In the genomic region with DNA sequence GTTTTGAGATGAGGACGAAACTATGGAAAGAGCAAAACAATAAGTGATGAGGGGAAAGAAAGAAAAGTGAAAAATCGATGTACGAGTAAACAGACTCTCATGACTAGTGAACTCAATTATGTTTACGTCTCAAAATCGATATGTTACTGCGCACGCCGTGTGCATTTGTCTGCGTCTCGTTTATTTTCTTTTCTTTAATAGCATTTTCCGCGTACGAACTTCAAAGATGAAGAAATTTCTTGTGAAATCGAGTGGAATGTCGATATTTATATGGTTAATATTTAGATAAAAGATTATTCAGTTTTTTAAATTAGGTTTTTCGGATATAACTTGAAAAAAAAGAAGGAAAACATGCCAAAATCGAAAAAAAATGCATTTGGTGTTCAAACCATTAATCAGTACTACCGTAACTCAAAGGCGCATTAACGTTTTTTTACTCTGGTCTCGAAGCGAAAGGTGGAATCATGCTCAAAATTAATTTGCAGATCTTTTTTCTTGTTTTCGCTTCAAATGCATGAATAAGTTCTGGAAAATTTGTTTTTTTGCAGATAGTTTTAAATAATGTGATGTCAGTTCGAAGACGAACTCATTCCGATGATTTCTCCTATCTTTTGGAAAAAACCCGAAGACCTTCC, we compare ENCODE assay signal across 6 worm cellular contexts.
TF ChIP-seq lines count a peak whose summit lies in the region.

TSS of gene fic-1 (plus strand) at position 549 of the 635 bp plus-strand sequence.

TF ChIP-seq in whole organism, L1 larva, 84 proteins besides CTCF, POLR2A, EP300 and RAD21 (continued from another document and continues in another):
- TF ChIP-seq lin-39 (tag; optimal IDR thresholded peaks at IDR 0.05; lab: Kevin White, UChicago) = no peak
- peak; percentile 14 for TF ChIP-seq lin-13 (GFP tag; optimal IDR thresholded peaks at IDR 0.05; lab: Kevin White, UChicago)
- TF ChIP-seq mdl-1 (tag; optimal IDR thresholded peaks at IDR 0.05; lab: Kevin White, UChicago) = peak in 1 of 2 experiments; percentile 73
- TF ChIP-seq dsc-1 (tag; optimal IDR thresholded peaks at IDR 0.05; lab: Kevin White, UChicago) = peak; percentile 52
- no peak for TF ChIP-seq C16A3.4 (tag; optimal IDR thresholded peaks at IDR 0.05; lab: Kevin White, UChicago)
- peak; percentile 75 for TF ChIP-seq fkh-10 (GFP tag; optimal IDR thresholded peaks at IDR 0.05; lab: Kevin White, UChicago)
- TF ChIP-seq mep-1 (tag; optimal IDR thresholded peaks at IDR 0.05; lab: Kevin White, UChicago) = peak; percentile 65
- TF ChIP-seq nhr-12 (tag; optimal IDR thresholded peaks at IDR 0.05; lab: Kevin White, UChicago) = no peak
- TF ChIP-seq xbp-1 (tag; optimal IDR thresholded peaks at IDR 0.05; lab: Kevin White, UChicago) = peak; percentile 46
- TF ChIP-seq rnt-1 (tag; optimal IDR thresholded peaks at IDR 0.05; lab: Kevin White, UChicago) = peak; percentile 20
- no peak for TF ChIP-seq sox-4 (tag; optimal IDR thresholded peaks at IDR 0.05; lab: Kevin White, UChicago)
- TF ChIP-seq grh-1 (GFP tag; IDR thresholded peaks at IDR 0.05; lab: Robert Waterston, UW) = no peak
- TF ChIP-seq efl-3 (GFP tag; optimal IDR thresholded peaks at IDR 0.05; lab: Kevin White, UChicago) = no peak
- TF ChIP-seq tlp-1 (tag; optimal IDR thresholded peaks at IDR 0.05; lab: Kevin White, UChicago) = no peak
- peak; percentile 51 for TF ChIP-seq isw-1 (GFP tag; IDR thresholded peaks at IDR 0.05; lab: Robert Waterston, UW)
- no peak for TF ChIP-seq ama-1 (optimal IDR thresholded peaks at IDR 0.05; lab: Kevin White, UChicago)
- TF ChIP-seq nhr-71 (tag; optimal IDR thresholded peaks at IDR 0.05; lab: Kevin White, UChicago) = peak; percentile 82
- peak; percentile 5 for TF ChIP-seq pax-3 (tag; optimal IDR thresholded peaks at IDR 0.05; lab: Kevin White, UChicago)
- TF ChIP-seq fos-1 (tag; optimal IDR thresholded peaks at IDR 0.05; lab: Kevin White, UChicago) = no peak
- TF ChIP-seq ets-5 (GFP tag; IDR thresholded peaks at IDR 0.05; lab: Robert Waterston, UW) = no peak
- TF ChIP-seq mef-2 (tag; optimal IDR thresholded peaks at IDR 0.05; lab: Kevin White, UChicago) = no peak

TF ChIP-seq in whole organism, L2 larva, 48 proteins besides CTCF, POLR2A, EP300 and RAD21 (continued from another document and continues in another):
- peak; percentile 74 for TF ChIP-seq lin-13 (GFP tag; optimal IDR thresholded peaks at IDR 0.05; lab: Kevin White, UChicago)
- no peak for TF ChIP-seq unc-62 (GFP tag; optimal IDR thresholded peaks at IDR 0.05; lab: Kevin White, UChicago)
- TF ChIP-seq unc-39 (tag; optimal IDR thresholded peaks at IDR 0.05; lab: Kevin White, UChicago) = no peak
- no peak for TF ChIP-seq dmd-4 (tag; optimal IDR thresholded peaks at IDR 0.05; lab: Kevin White, UChicago)
- TF ChIP-seq peb-1 (tag; optimal IDR thresholded peaks at IDR 0.05; lab: Kevin White, UChicago) = no peak
- TF ChIP-seq ceh-82 (tag; optimal IDR thresholded peaks at IDR 0.05; lab: Kevin White, UChicago) = no peak
- no peak for TF ChIP-seq nhr-23 (tag; optimal IDR thresholded peaks at IDR 0.05; lab: Kevin White, UChicago)
- TF ChIP-seq ztf-4 (tag; optimal IDR thresholded peaks at IDR 0.05; lab: Kevin White, UChicago) = peak; percentile 63
- peak; percentile 77 to 84 for TF ChIP-seq mdl-1 (tag; optimal IDR thresholded peaks at IDR 0.05; lab: Kevin White, UChicago)
- peak; percentile 64 for TF ChIP-seq zag-1 (tag; optimal IDR thresholded peaks at IDR 0.05; lab: Kevin White, UChicago)
- TF ChIP-seq alr-1 (tag; optimal IDR thresholded peaks at IDR 0.05; lab: Kevin White, UChicago) = no peak
- TF ChIP-seq nhr-11 (tag; optimal IDR thresholded peaks at IDR 0.05; lab: Kevin White, UChicago) = no peak
- TF ChIP-seq lin-39 (tag; optimal IDR thresholded peaks at IDR 0.05; lab: Kevin White, UChicago) = no peak
- no peak for TF ChIP-seq Y55F3AM.14 (GFP tag; optimal IDR thresholded peaks at IDR 0.05; lab: Kevin White, UChicago)
- peak; percentile 90 for TF ChIP-seq crh-2 (tag; optimal IDR thresholded peaks at IDR 0.05; lab: Kevin White, UChicago)
- peak; percentile 19 for TF ChIP-seq fos-1 (tag; optimal IDR thresholded peaks at IDR 0.05; lab: Kevin White, UChicago)
- TF ChIP-seq sma-3 (GFP tag; optimal IDR thresholded peaks at IDR 0.05; lab: Kevin White, UChicago) = peak; percentile 22
- TF ChIP-seq snpc-4 (tag; optimal IDR thresholded peaks at IDR 0.05; lab: Kevin White, UChicago) = peak; percentile 36
- no peak for TF ChIP-seq nhr-10 (tag; optimal IDR thresholded peaks at IDR 0.05; lab: Kevin White, UChicago)
- TF ChIP-seq ztf-11 (tag; optimal IDR thresholded peaks at IDR 0.05; lab: Kevin White, UChicago) = no peak
- TF ChIP-seq ama-1 (optimal IDR thresholded peaks at IDR 0.05; lab: Kevin White, UChicago) = peak; percentile 24
- no peak for TF ChIP-seq mbf-1 (tag; optimal IDR thresholded peaks at IDR 0.05; lab: Kevin White, UChicago)

TF ChIP-seq in whole organism, L3 larva, 47 proteins besides CTCF, POLR2A, EP300 and RAD21 (continued from another document):
- TF ChIP-seq sea-2 (GFP tag; optimal IDR thresholded peaks at IDR 0.05; lab: Kevin White, UChicago) = peak; percentile 78
- TF ChIP-seq skn-1 (tag; optimal IDR thresholded peaks at IDR 0.05; lab: Kevin White, UChicago) = peak; percentile 16
- peak; percentile 92 for TF ChIP-seq pha-4 (tag; optimal IDR thresholded peaks at IDR 0.05; lab: Kevin White, UChicago)
- peak; percentile 51 for TF ChIP-seq lin-15B (tag; optimal IDR thresholded peaks at IDR 0.05; lab: Kevin White, UChicago)
- TF ChIP-seq fkh-2 (tag; optimal IDR thresholded peaks at IDR 0.05; lab: Kevin White, UChicago) = peak; percentile 11
- peak; percentile 34 for TF ChIP-seq pqm-1 (tag; optimal IDR thresholded peaks at IDR 0.05; lab: Kevin White, UChicago)
- TF ChIP-seq unc-62 (GFP tag; optimal IDR thresholded peaks at IDR 0.05; lab: Kevin White, UChicago) = no peak
- peak; percentile 91 for TF ChIP-seq ceh-28 (tag; optimal IDR thresholded peaks at IDR 0.05; lab: Kevin White, UChicago)
- TF ChIP-seq elt-2 (tag; optimal IDR thresholded peaks at IDR 0.05; lab: Kevin White, UChicago) = peak; percentile 28
- no peak for TF ChIP-seq ztf-4 (tag; optimal IDR thresholded peaks at IDR 0.05; lab: Kevin White, UChicago)

TF ChIP-seq in whole organism, L4 larva, 104 proteins besides CTCF, POLR2A, EP300 and RAD21 (continued from another document and continues in another):
- TF ChIP-seq madf-9 (GFP tag; conservative IDR thresholded peaks at IDR 0.05; lab: Robert Waterston, UW) = no peak
- no peak for TF ChIP-seq pqm-1 (tag; optimal IDR thresholded peaks at IDR 0.05; lab: Kevin White, UChicago)
- no peak for TF ChIP-seq php-3 (GFP tag; IDR thresholded peaks at IDR 0.05; lab: Robert Waterston, UW)
- TF ChIP-seq daf-16 (GFP tag; optimal IDR thresholded peaks at IDR 0.05; lab: Kevin White, UChicago) = peak in 1 of 2 experiments; percentile 26
- peak; percentile 94 for TF ChIP-seq daf-16 (tag; optimal IDR thresholded peaks at IDR 0.05; lab: Kevin White, UChicago)
- TF ChIP-seq unc-39 (tag; optimal IDR thresholded peaks at IDR 0.05; lab: Kevin White, UChicago) = no peak
- no peak for TF ChIP-seq ceh-44 (GFP tag; IDR thresholded peaks at IDR 0.05; lab: Robert Waterston, UW)
- TF ChIP-seq zfp-3 (GFP tag; conservative IDR thresholded peaks at IDR 0.05; lab: Robert Waterston, UW) = no peak
- no peak for TF ChIP-seq vab-7 (GFP tag; IDR thresholded peaks at IDR 0.05; lab: Robert Waterston, UW)
- TF ChIP-seq nhr-102 (tag; optimal IDR thresholded peaks at IDR 0.05; lab: Kevin White, UChicago) = no peak
- no peak for TF ChIP-seq cey-2 (tag; optimal IDR thresholded peaks at IDR 0.05; lab: Kevin White, UChicago; ENCODE audit: borderline replicate concordance, insufficient read depth)
- TF ChIP-seq rbr-2 (tag; optimal IDR thresholded peaks at IDR 0.05; lab: Kevin White, UChicago) = no peak
- peak; percentile 68 for TF ChIP-seq mep-1 (tag; optimal IDR thresholded peaks at IDR 0.05; lab: Kevin White, UChicago)
- TF ChIP-seq egl-27 (tag; optimal IDR thresholded peaks at IDR 0.05; lab: Kevin White, UChicago) = no peak
- no peak for TF ChIP-seq nhr-237 (tag; optimal IDR thresholded peaks at IDR 0.05; lab: Kevin White, UChicago)
- no peak for TF ChIP-seq nhr-42 (GFP tag; IDR thresholded peaks at IDR 0.05; lab: Robert Waterston, UW)
- no peak for TF ChIP-seq set-16 (GFP tag; IDR thresholded peaks at IDR 0.05; lab: Robert Waterston, UW)
- no peak for TF ChIP-seq lin-39 (tag; optimal IDR thresholded peaks at IDR 0.05; lab: Kevin White, UChicago)
- peak; percentile 32 to 77 for TF ChIP-seq lsy-2 (tag; optimal IDR thresholded peaks at IDR 0.05; lab: Kevin White, UChicago)
- TF ChIP-seq T26A8.4 (GFP tag; IDR thresholded peaks at IDR 0.05; lab: Robert Waterston, UW) = no peak
- peak; percentile 53 for TF ChIP-seq dpl-1 (GFP tag; optimal IDR thresholded peaks at IDR 0.05; lab: Kevin White, UChicago)
- no peak for TF ChIP-seq Y48G9A.11 (GFP tag; IDR thresholded peaks at IDR 0.05; lab: Robert Waterston, UW)
- TF ChIP-seq Y75B8A.6 (GFP tag; IDR thresholded peaks at IDR 0.05; lab: Robert Waterston, UW) = no peak
- no peak for TF ChIP-seq snpc-4 (tag; optimal IDR thresholded peaks at IDR 0.05; lab: Kevin White, UChicago)
- no peak for TF ChIP-seq ztf-11 (tag; optimal IDR thresholded peaks at IDR 0.05; lab: Kevin White, UChicago)
- peak; percentile 64 for TF ChIP-seq ceh-28 (tag; optimal IDR thresholded peaks at IDR 0.05; lab: Kevin White, UChicago)
- TF ChIP-seq F37D6.2 (tag; optimal IDR thresholded peaks at IDR 0.05; lab: Kevin White, UChicago) = peak; percentile 28

TF ChIP-seq in whole organism, late embryonic, 69 proteins besides CTCF, POLR2A, EP300 and RAD21 (continued from another document):
- TF ChIP-seq ets-4 (tag; optimal IDR thresholded peaks at IDR 0.05; lab: Kevin White, UChicago) (no peak), sdc-2 (tag; optimal IDR thresholded peaks at IDR 0.05; lab: Kevin White, UChicago) (no peak), K02D7.2 (tag; optimal IDR thresholded peaks at IDR 0.05; lab: Kevin White, UChicago) (no peak), unc-42 (tag; optimal IDR thresholded peaks at IDR 0.05; lab: Kevin White, UChicago) (peak; percentile 99), tbx-2 (tag; optimal IDR thresholded peaks at IDR 0.05; lab: Kevin White, UChicago) (peak; percentile 18), fkh-10 (GFP tag; optimal IDR thresholded peaks at IDR 0.05; lab: Kevin White, UChicago) (no peak)

TF ChIP-seq in whole organism, young adult, 124 proteins besides CTCF, POLR2A, EP300 and RAD21 (continued from another document):
- no peak for TF ChIP-seq rpc-1 (optimal IDR thresholded peaks at IDR 0.05; lab: Kevin White, UChicago)
- TF ChIP-seq rpc-1 (tag; optimal IDR thresholded peaks at IDR 0.05; lab: Kevin White, UChicago) = no peak
- peak; percentile 10 for TF ChIP-seq snpc-3.4 (tag; optimal IDR thresholded peaks at IDR 0.05; lab: Kevin White, UChicago)
- no peak for TF ChIP-seq tbp1 (GFP tag; optimal IDR thresholded peaks at IDR 0.05; lab: Kevin White, UChicago)
- peak; percentile 30; the same call in 1 of the 2 replicates for TF ChIP-seq rcor-1 (GFP tag; IDR thresholded peaks at IDR 0.05; lab: Robert Waterston, UW)
- peak; percentile 54 for TF ChIP-seq attf-5 (GFP tag; optimal IDR thresholded peaks at IDR 0.05; lab: Kevin White, UChicago)
- TF ChIP-seq snpc-1.3 (tag; optimal IDR thresholded peaks at IDR 0.05; lab: Kevin White, UChicago; ENCODE audit: insufficient read depth) = no peak
- TF ChIP-seq lin-35 (GFP tag; optimal IDR thresholded peaks at IDR 0.05; lab: Kevin White, UChicago) = peak in 1 of 3 experiments; percentile 64
- no peak for TF ChIP-seq C17E4.6 (GFP tag; IDR thresholded peaks at IDR 0.05; lab: Robert Waterston, UW)
- peak; percentile 31 for TF ChIP-seq ceh-27 (GFP tag; optimal IDR thresholded peaks at IDR 0.05; lab: Kevin White, UChicago)
- 0 out of 2 replicates have a peak, but pooled peaks have one; percentile 41 for TF ChIP-seq nfyb-1 (GFP tag; IDR thresholded peaks at IDR 0.05; lab: Robert Waterston, UW)
- no peak for TF ChIP-seq nfya-1 (tag; optimal IDR thresholded peaks at IDR 0.05; lab: Kevin White, UChicago; ENCODE audit: borderline replicate concordance, insufficient read depth)
- TF ChIP-seq madf-10 (tag; optimal IDR thresholded peaks at IDR 0.05; lab: Kevin White, UChicago) = peak; percentile 14
- TF ChIP-seq cebp-1 (GFP tag; IDR thresholded peaks at IDR 0.05; lab: Robert Waterston, UW) = peak; percentile 48; the same call in 1 of the 2 replicates
- peak; percentile 90 for TF ChIP-seq cebp-1 (tag; optimal IDR thresholded peaks at IDR 0.05; lab: Kevin White, UChicago)
- no peak for TF ChIP-seq B0035.1 (tag; optimal IDR thresholded peaks at IDR 0.05; lab: Kevin White, UChicago)
- no peak for TF ChIP-seq ccch-3 (GFP tag; optimal IDR thresholded peaks at IDR 0.05; lab: Kevin White, UChicago)
TF ChIP-seq in whole organism, young adult: peak in this region for 20.
